Worm (Caenorhabditis elegans) whole organism, early embryonic: ENCODE data around the gene hpo-8.
A peak's percentile ranks its signal among the peaks of the same experiment; 100 is the strongest.

Experiments used
- B0310.2 ChIP-seq: sonication (generic microtip); optimal IDR thresholded peaks from 2 replicates; lab custom pipeline; 2016; ENCODE audit warnings: mild to moderate bottlenecking, missing genetic modification characterization, missing compliant biosample characterization
- F13C5.2 ChIP-seq: sonication (generic microtip); optimal IDR thresholded peaks from 2 replicates; lab custom pipeline; 2017; ENCODE audit warnings: mild to moderate bottlenecking, missing genetic modification characterization, inconsistent platforms, missing compliant biosample characterization
- aly-1 ChIP-seq: sonication (generic microtip); optimal IDR thresholded peaks from 2 replicates; lab custom pipeline; 2016; ENCODE audit warnings: missing genetic modification characterization, missing compliant biosample characterization
- ama-1 ChIP-seq: fragments of 150-350 bp; optimal IDR thresholded peaks from 2 replicates; lab custom pipeline; 2014
- ceh-13 ChIP-seq: fragments of 200-800 bp; sonication (Bioruptor generic); optimal IDR thresholded peaks from 2 replicates; lab custom pipeline; 2018; ENCODE audit warnings: mild to moderate bottlenecking, missing genetic modification characterization, missing compliant biosample characterization
- ceh-36 ChIP-seq: sonication (generic microtip); optimal IDR thresholded peaks from 2 replicates; lab custom pipeline; 2016; ENCODE audit warnings: missing genetic modification characterization, inconsistent platforms, missing compliant biosample characterization
- ets-7 ChIP-seq: sonication (generic microtip); optimal IDR thresholded peaks from 2 replicates; lab custom pipeline; 2016; ENCODE audit warnings: missing genotype, missing genetic modification characterization, missing compliant biosample characterization
- flt-1 ChIP-seq: fragments of 200-800 bp; sonication (Bioruptor generic); IDR thresholded peaks from 2 replicates; pipeline ENCODE4 v1.3.6; 2022; ENCODE audit warnings: missing genetic modification characterization, missing compliant biosample characterization
- hmbx-1 ChIP-seq: sonication (generic microtip); optimal IDR thresholded peaks from 2 replicates; lab custom pipeline; 2016; ENCODE audit warnings: mild to moderate bottlenecking, missing genetic modification characterization, missing compliant biosample characterization
- hmg-4 ChIP-seq: fragments of 200-800 bp; sonication (Bioruptor generic); optimal IDR thresholded peaks from 2 replicates; lab custom pipeline; 2018; ENCODE audit warnings: mild to moderate bottlenecking, missing genetic modification characterization, missing compliant biosample characterization
- hnd-1 ChIP-seq: sonication (generic microtip); optimal IDR thresholded peaks from 2 replicates; lab custom pipeline; 2016; ENCODE audit warnings: missing genetic modification characterization, missing compliant biosample characterization
- pes-1 ChIP-seq: fragments of 200-800 bp; sonication (Bioruptor generic); IDR thresholded peaks from 2 replicates; pipeline ENCODE4 v1.3.6; 2022; ENCODE audit warnings: missing genetic modification reagents, missing genetic modification characterization, missing compliant biosample characterization
- scrt-1 ChIP-seq: fragments of 200-800 bp; sonication (Bioruptor generic); IDR thresholded peaks from 2 replicates; pipeline ENCODE4 v1.3.6; 2022; ENCODE audit warnings: missing genetic modification characterization, missing compliant biosample characterization
- sea-1 ChIP-seq: fragments of 200-800 bp; sonication (Bioruptor generic); conservative IDR thresholded peaks from 2 replicates; pipeline ENCODE4 v1.3.6; 2022; ENCODE audit warnings: missing genetic modification characterization, missing compliant biosample characterization
- tbx-11 ChIP-seq: fragments of 200-800 bp; sonication (Bioruptor generic); IDR thresholded peaks from 2 replicates; pipeline ENCODE4 v1.3.6; 2022; ENCODE audit warnings: missing genetic modification characterization, missing compliant biosample characterization
- tbx-37 ChIP-seq: fragments of 200-800 bp; sonication (Bioruptor generic); conservative IDR thresholded peaks from 2 replicates; pipeline ENCODE4 v1.3.6; 2022; ENCODE audit warnings: missing genetic modification reagents, missing genetic modification characterization, missing compliant biosample characterization
- tra-4 ChIP-seq: sonication (generic microtip); optimal IDR thresholded peaks from 2 replicates; lab custom pipeline; 2017; ENCODE audit warnings: missing genetic modification characterization, missing compliant biosample characterization

Gene hpo-8

DNA sequence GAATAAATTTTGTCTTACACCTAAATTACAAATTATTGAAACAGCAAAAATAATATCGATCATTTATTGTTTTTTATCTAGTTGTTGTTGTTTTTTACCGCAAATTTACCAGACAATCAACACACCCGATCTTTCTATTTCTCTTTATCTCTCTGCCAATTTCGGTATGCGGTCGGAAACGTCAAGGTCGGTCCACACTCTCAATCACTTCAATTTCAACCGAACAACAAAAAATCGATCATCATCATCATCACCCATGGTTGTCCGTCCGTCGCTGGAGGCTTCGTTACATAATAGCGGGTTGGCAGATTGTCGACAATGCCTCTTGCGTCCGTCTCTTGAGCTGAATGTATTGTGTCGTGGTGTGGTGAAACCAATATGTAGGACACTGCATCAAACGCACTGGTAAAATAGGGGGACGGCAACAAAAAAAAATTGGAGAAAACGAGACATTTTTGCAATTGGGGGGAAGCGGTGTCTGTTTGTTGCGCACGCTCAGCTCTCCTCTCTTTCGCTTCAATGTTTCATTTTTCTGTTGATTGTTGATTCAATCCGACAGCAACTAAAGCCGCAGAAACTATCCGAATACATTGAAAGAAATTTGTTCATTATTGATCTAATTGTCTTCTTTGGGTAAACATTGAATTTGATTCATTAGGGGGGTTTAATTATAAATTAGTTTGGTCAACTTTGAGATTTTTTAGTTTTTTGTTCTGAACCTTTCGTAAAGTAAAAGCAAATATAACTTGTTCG lies 37.9 kb downstream of the hpo-8 start:
- no peak for TF ChIP-seq ceh-13
- peak; percentile 18 for TF ChIP-seq hmg-4 (GFP tag; lab: Kevin White, UChicago)
- no peak for TF ChIP-seq hmbx-1

DNA sequence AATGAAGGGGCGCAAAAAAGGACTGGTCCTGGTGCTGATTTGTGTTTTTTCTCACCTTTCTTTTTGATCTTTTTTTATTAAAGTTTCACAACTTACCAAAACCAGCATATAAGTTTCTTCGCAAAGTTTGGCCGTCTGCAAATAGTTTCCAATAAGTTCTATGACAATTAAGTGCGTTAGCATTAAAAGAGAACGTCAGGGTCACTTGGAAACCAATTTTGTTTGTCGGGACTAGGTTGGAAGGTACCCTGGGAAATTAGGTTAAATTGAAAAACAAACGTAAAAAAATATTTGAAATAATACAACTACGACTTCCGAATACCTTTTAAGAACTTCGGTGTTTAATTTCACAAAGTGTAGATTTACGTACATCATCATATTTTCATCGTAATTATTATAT lies 39.5 kb downstream of the hpo-8 start:
- no peak for TF ChIP-seq scrt-1 (GFP tag; lab: Robert Waterston, UW)
- no peak for TF ChIP-seq tra-4 (tag; lab: Kevin White, UChicago)
- no peak for TF ChIP-seq flt-1 (GFP tag; lab: Robert Waterston, UW)
- TF ChIP-seq hmg-4 (GFP tag; lab: Kevin White, UChicago), result no peak
- TF ChIP-seq pes-1 (GFP tag; lab: Robert Waterston, UW), result no peak
- TF ChIP-seq hmbx-1, result no peak
- TF ChIP-seq F13C5.2 (tag; lab: Kevin White, UChicago), result no peak
- no peak for TF ChIP-seq tbx-37 (GFP tag; lab: Robert Waterston, UW)
- no peak for TF ChIP-seq hnd-1 (tag; lab: Kevin White, UChicago)
- no peak for TF ChIP-seq ceh-36 (tag; lab: Kevin White, UChicago)
- no peak for TF ChIP-seq sea-1 (GFP tag; lab: Robert Waterston, UW)
- no peak for TF ChIP-seq B0310.2 (tag; lab: Kevin White, UChicago)

DNA sequence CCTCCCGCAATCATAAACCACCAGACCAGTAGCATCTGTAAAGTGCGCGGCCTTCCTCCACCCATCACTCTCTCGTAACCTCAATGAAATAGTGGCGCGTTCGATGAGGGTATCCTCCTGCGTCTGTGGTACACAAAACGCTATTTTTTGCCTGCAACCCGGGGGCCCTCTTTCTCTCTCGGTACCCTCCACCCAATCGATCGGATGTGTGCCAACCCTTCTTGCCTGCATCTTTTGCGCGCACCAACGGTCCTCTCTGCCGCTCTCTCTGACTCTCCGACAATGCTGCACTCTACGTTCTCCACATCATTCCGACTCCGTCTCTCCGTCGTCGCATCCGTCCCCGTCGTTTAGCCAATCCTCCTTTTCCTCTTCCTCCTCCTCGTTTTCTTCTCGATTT lies 40.4 kb downstream of the hpo-8 start:
- TF ChIP-seq hmg-4 (GFP tag; lab: Kevin White, UChicago) (peak; percentile 93), F13C5.2 (tag; lab: Kevin White, UChicago) (peak; percentile 78), tbx-11 (GFP tag; lab: Robert Waterston, UW) (no peak), ceh-13 (no peak), tbx-37 (GFP tag; lab: Robert Waterston, UW) (no peak), B0310.2 (tag; lab: Kevin White, UChicago) (no peak), hmbx-1 (no peak), tra-4 (tag; lab: Kevin White, UChicago) (no peak), scrt-1 (GFP tag; lab: Robert Waterston, UW) (no peak), ama-1 (lab: Kevin White, UChicago) (no peak), pes-1 (GFP tag; lab: Robert Waterston, UW) (no peak), sea-1 (GFP tag; lab: Robert Waterston, UW) (peak; percentile 72; the same call in 1 of the 2 replicates), ets-7 (peak; percentile 43), flt-1 (GFP tag; lab: Robert Waterston, UW) (peak; percentile 58; the same call in 1 of the 2 replicates), hnd-1 (tag; lab: Kevin White, UChicago) (no peak), aly-1 (peak; percentile 64), ceh-36 (tag; lab: Kevin White, UChicago) (no peak)

DNA sequence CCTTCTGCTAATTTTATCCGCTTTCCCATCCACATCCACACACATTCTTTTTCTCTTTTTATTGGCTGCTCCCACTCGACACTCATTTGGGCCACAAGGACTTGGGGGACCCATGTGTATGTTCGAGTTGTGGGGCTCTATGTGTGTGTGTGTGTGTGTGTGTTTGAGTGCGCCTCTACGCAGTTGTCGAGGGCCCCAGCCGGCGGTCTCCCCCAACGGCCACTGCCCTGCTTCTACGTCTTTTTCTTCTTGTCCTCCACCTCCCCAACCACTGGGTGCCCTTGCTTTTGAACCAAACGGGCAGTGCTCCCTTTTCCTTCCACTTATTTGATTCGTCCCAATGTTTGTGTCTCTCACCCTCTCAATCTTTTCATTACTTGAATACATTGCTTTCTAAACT lies 41.5 kb downstream of the hpo-8 start:
- TF ChIP-seq ama-1 (lab: Kevin White, UChicago) (no peak), aly-1 (peak; percentile 46), ceh-13 (no peak), scrt-1 (GFP tag; lab: Robert Waterston, UW) (no peak), ceh-36 (tag; lab: Kevin White, UChicago) (peak; percentile 47), flt-1 (GFP tag; lab: Robert Waterston, UW) (peak; percentile 23; the same call in 1 of the 2 replicates), tbx-37 (GFP tag; lab: Robert Waterston, UW) (0 out of 2 replicates have a peak, but pooled peaks have one; percentile 39), sea-1 (GFP tag; lab: Robert Waterston, UW) (no peak), F13C5.2 (tag; lab: Kevin White, UChicago) (peak; percentile 68), hmg-4 (GFP tag; lab: Kevin White, UChicago) (peak; percentile 83)

DNA sequence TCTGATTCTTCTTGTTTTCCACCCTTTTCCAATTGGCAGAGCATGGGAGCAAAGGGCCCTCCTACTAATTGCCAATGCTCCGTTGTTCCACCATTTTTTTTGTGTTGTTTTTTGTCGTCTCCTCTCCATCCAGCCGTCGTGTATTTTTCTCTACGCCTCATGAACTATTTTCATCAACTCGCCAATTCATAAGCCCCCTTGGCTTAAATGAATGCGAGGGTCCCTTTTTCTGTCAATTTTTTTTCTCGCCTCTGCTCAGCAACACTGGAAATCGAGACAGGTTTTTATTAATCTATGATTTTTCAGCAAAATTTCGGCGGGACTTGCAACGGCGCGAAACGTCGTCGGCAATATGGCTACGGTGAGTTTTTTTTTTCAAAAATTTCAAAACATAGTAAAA lies 41.9 kb downstream of the hpo-8 start, which contains the start of gene unc-70:
Gene unc-70 (plus strand): TSS at position 301 of the 400 bp plus-strand sequence.
- TF ChIP-seq ceh-36 (tag; lab: Kevin White, UChicago), result no peak
- no peak for TF ChIP-seq ama-1 (lab: Kevin White, UChicago)
- TF ChIP-seq tbx-37 (GFP tag; lab: Robert Waterston, UW), result no peak
- no peak for TF ChIP-seq B0310.2 (tag; lab: Kevin White, UChicago)
- TF ChIP-seq aly-1, result no peak
- TF ChIP-seq F13C5.2 (tag; lab: Kevin White, UChicago), result no peak
- no peak for TF ChIP-seq tbx-11 (GFP tag; lab: Robert Waterston, UW)
- no peak for TF ChIP-seq sea-1 (GFP tag; lab: Robert Waterston, UW)
- TF ChIP-seq hmbx-1, result no peak
- TF ChIP-seq flt-1 (GFP tag; lab: Robert Waterston, UW), result no peak
- TF ChIP-seq scrt-1 (GFP tag; lab: Robert Waterston, UW), result no peak
- TF ChIP-seq tra-4 (tag; lab: Kevin White, UChicago), result no peak
- no peak for TF ChIP-seq hnd-1 (tag; lab: Kevin White, UChicago)
- no peak for TF ChIP-seq ets-7
- TF ChIP-seq hmg-4 (GFP tag; lab: Kevin White, UChicago), result no peak
- TF ChIP-seq ceh-13, result no peak
- TF ChIP-seq pes-1 (GFP tag; lab: Robert Waterston, UW), result no peak

DNA sequence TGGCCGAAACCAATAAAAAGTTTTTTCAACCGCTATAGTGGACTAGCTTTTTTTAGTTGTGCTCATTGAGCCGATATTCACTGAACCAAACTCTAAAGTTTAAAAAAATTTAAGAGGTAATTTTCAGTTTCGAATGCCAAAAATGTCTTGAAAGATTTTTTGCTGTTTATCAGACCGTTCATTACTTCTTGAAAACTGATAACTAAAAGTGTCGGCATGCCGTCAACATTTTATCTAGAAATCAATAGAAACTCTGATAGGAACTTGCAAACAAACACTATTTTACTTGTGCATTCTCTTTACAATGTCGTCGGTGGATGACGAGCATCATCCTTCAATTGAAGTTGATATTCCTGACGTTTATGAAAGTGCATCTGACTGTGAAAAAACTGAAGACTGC lies 42.6 kb downstream of the hpo-8 start:
- no peak for TF ChIP-seq aly-1
- TF ChIP-seq sea-1 (GFP tag; lab: Robert Waterston, UW), result no peak
- no peak for TF ChIP-seq pes-1 (GFP tag; lab: Robert Waterston, UW)
- no peak for TF ChIP-seq F13C5.2 (tag; lab: Kevin White, UChicago)
- TF ChIP-seq ama-1 (lab: Kevin White, UChicago), result no peak
- no peak for TF ChIP-seq ceh-36 (tag; lab: Kevin White, UChicago)
- TF ChIP-seq B0310.2 (tag; lab: Kevin White, UChicago), result no peak
- no peak for TF ChIP-seq tra-4 (tag; lab: Kevin White, UChicago)
- no peak for TF ChIP-seq hnd-1 (tag; lab: Kevin White, UChicago)

DNA sequence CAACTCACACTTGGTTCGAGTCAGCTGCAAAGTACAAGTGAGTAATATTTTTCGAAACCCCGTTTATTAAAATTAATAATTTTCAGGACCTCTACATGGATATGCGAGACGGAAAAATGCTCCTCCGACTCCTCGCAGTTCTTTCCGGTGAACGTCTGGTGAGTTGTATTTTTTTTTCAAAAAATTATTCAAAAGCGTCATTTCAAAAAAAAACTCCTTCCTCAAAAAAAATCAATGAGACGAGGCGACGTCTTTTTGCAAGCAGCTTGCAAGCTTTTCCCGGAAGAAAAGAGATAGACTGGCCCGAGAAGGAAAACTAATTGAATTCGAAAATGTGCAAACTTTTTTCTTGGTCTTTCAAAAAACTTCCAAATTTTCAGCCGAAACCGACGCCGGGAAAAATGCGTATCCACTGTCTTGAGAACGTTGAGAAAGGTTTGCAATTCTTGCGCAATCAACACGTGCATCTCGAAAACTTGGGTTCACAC lies 43.4 kb downstream of the hpo-8 start:
- no peak for TF ChIP-seq ama-1 (lab: Kevin White, UChicago)
- no peak for TF ChIP-seq hnd-1 (tag; lab: Kevin White, UChicago)
- no peak for TF ChIP-seq ceh-36 (tag; lab: Kevin White, UChicago)
- TF ChIP-seq hmbx-1, result no peak
